Worm (Caenorhabditis elegans): ENCODE measurements around the gene T04C12.8.

- TF ChIP-seq ama-1 (optimal IDR thresholded peaks at IDR 0.05), result no peak
- TF ChIP-seq lin-39 (tag; optimal IDR thresholded peaks at IDR 0.05), result no peak
- TF ChIP-seq alr-1 (tag; optimal IDR thresholded peaks at IDR 0.05), result no peak
- no peak for TF ChIP-seq gmeb-1 (tag; optimal IDR thresholded peaks at IDR 0.05)
- TF ChIP-seq lsy-2 (tag; optimal IDR thresholded peaks at IDR 0.05), result no peak
- TF ChIP-seq egl-27 (tag; optimal IDR thresholded peaks at IDR 0.05), result no peak
- TF ChIP-seq elt-1 (tag; optimal IDR thresholded peaks at IDR 0.05), result no peak
- no peak for TF ChIP-seq ztf-11 (tag; optimal IDR thresholded peaks at IDR 0.05)
Measured at ce11 chrV:11074448-11074847, 5.3 kb upstream of the T04C12.8 start, which contains the start of gene act-3.

Measured in whole organism, L2 larva.